Worm (Caenorhabditis elegans) whole organism, young adult: ENCODE data around the gene C12D5.10.

Experiments
- B0019.2 ChIP-seq: fragments of 200-800 bp; sonication (Bioruptor generic); conservative IDR thresholded peaks from 2 replicates; pipeline ENCODE4 v1.3.6; 2022; ENCODE audit warnings: missing genetic modification reagents, missing genetic modification characterization, missing compliant biosample characterization
- B0336.3 ChIP-seq: fragments of 200-800 bp; sonication (Bioruptor generic); IDR thresholded peaks from 2 replicates; pipeline ENCODE4 v1.3.6; 2022; ENCODE audit warnings: missing genetic modification characterization, missing compliant biosample characterization
- F10E7.11 ChIP-seq: sonication (generic microtip); optimal IDR thresholded peaks from 2 replicates; lab custom pipeline; 2017; ENCODE audit warnings: mild to moderate bottlenecking, missing genetic modification characterization, moderate library complexity, missing compliant biosample characterization
- F22D6.2 ChIP-seq: sonication (generic microtip); optimal IDR thresholded peaks from 2 replicates; lab custom pipeline; 2016; ENCODE audit warnings: mild to moderate bottlenecking, missing genetic modification characterization, missing compliant biosample characterization
- F23B12.7 ChIP-seq: sonication (generic microtip); optimal IDR thresholded peaks from 2 replicates; lab custom pipeline; 2017; ENCODE audit warnings: missing genetic modification characterization, mild to moderate bottlenecking, missing compliant biosample characterization, antibody characterized with exemption, moderate library complexity; ENCODE audit not compliant: insufficient read depth
- F33H1.4 ChIP-seq: fragments of 200-800 bp; sonication (Bioruptor generic); IDR thresholded peaks from 2 replicates; pipeline ENCODE4 v1.3.6; 2022; ENCODE audit warnings: missing genetic modification reagents, missing genetic modification characterization, missing compliant biosample characterization
- F39B2.1 ChIP-seq: fragments of 200-800 bp; sonication (Bioruptor generic); IDR thresholded peaks from 2 replicates; pipeline ENCODE4 v1.3.6; 2022; ENCODE audit warnings: missing genetic modification reagents, missing genetic modification characterization, missing compliant biosample characterization
- F49E8.2 ChIP-seq: sonication (generic microtip); optimal IDR thresholded peaks from 3 replicates; lab custom pipeline; 2017; ENCODE audit warnings: missing genetic modification characterization, mild to moderate bottlenecking, missing compliant biosample characterization, antibody characterized with exemption, moderate library complexity; ENCODE audit not compliant: insufficient read depth
- T07F8.4 ChIP-seq: sonication (generic microtip); optimal IDR thresholded peaks from 2 replicates; lab custom pipeline; 2016; ENCODE audit warnings: mild to moderate bottlenecking, missing genetic modification characterization, moderate library complexity, missing compliant biosample characterization
- Y56A3A.18 ChIP-seq: fragments of 200-800 bp; sonication (Bioruptor generic); IDR thresholded peaks from 2 replicates; pipeline ENCODE4 v1.3.6; 2022; ENCODE audit warnings: missing genetic modification reagents, missing genetic modification characterization, missing compliant biosample characterization
- Y67H2A.10 ChIP-seq: fragments of 200-800 bp; sonication (Bioruptor generic); conservative IDR thresholded peaks from 2 replicates; pipeline ENCODE4 v1.3.6; 2022; ENCODE audit warnings: missing genetic modification reagents, missing genetic modification characterization, missing compliant biosample characterization
- ZK185.1 ChIP-seq: sonication (generic microtip); optimal IDR thresholded peaks from 2 replicates; lab custom pipeline; 2016; ENCODE audit warnings: mild to moderate bottlenecking, missing genetic modification characterization, missing compliant biosample characterization; ENCODE audit not compliant: poor library complexity, severe bottlenecking
- ama-1 ChIP-seq, 3 experiments: fragments of 150-350 bp in 1 of 3; sonication (generic microtip) in 2 of 3; optimal IDR thresholded peaks; 2 replicates each; lab custom pipeline; 2014 to 2018; ENCODE audit warnings: missing biosample characterization in 2 of 3, missing genetic modification characterization in 2 of 3, missing genetic modification reagents in 2 of 3
- athp-1 ChIP-seq: sonication (generic microtip); optimal IDR thresholded peaks from 2 replicates; lab custom pipeline; 2017; ENCODE audit warnings: mild to moderate bottlenecking, missing genetic modification characterization, missing compliant biosample characterization
- attf-6 ChIP-seq: fragments of 200-800 bp; sonication (Bioruptor generic); IDR thresholded peaks from 2 replicates; pipeline ENCODE4 v1.3.6; 2022; ENCODE audit warnings: missing genetic modification reagents, missing genetic modification characterization, missing compliant biosample characterization
- bed-1 ChIP-seq: fragments of 200-800 bp; sonication (Bioruptor generic); IDR thresholded peaks from 2 replicates; pipeline ENCODE4 v1.3.6; 2022; ENCODE audit warnings: missing genetic modification reagents, missing genetic modification characterization, missing compliant biosample characterization
- ceh-27 ChIP-seq: fragments of 200-800 bp; sonication (Bioruptor generic); optimal IDR thresholded peaks from 2 replicates; lab custom pipeline; 2018; ENCODE audit warnings: mild to moderate bottlenecking, missing genetic modification characterization, moderate library complexity, missing compliant biosample characterization
- ceh-40 ChIP-seq: fragments of 200-800 bp; sonication (Bioruptor generic); IDR thresholded peaks from 2 replicates; pipeline ENCODE4 v1.3.6; 2022; ENCODE audit warnings: missing genetic modification characterization, missing compliant biosample characterization
- ceh-79 ChIP-seq: sonication (generic microtip); optimal IDR thresholded peaks from 2 replicates; lab custom pipeline; 2017; ENCODE audit warnings: mild to moderate bottlenecking, missing genetic modification characterization, missing compliant biosample characterization
- dpl-1 ChIP-seq: fragments of 150-350 bp; optimal IDR thresholded peaks from 2 replicates; lab custom pipeline; 2014; ENCODE audit warnings: missing biosample characterization, missing genetic modification reagents, missing genetic modification characterization
- fkh-3 ChIP-seq: sonication (generic microtip); optimal IDR thresholded peaks from 2 replicates; lab custom pipeline; 2016; ENCODE audit warnings: mild to moderate bottlenecking, missing genetic modification characterization, missing compliant biosample characterization
- him-1 ChIP-seq: sonication (generic microtip); optimal IDR thresholded peaks from 2 replicates; lab custom pipeline; 2016; ENCODE audit warnings: missing genotype, missing genetic modification reagents, missing genetic modification characterization, missing compliant biosample characterization
- hsf-1 ChIP-seq: fragments of 200-800 bp; sonication (Bioruptor generic); IDR thresholded peaks from 2 replicates; pipeline ENCODE4 v1.3.6; 2022; ENCODE audit warnings: missing genetic modification reagents, missing genetic modification characterization, missing compliant biosample characterization
- lin-26 ChIP-seq: fragments of 200-800 bp; sonication (Bioruptor generic); IDR thresholded peaks from 2 replicates; pipeline ENCODE4 v1.3.6; 2022; ENCODE audit warnings: missing genetic modification reagents, missing genetic modification characterization, missing compliant biosample characterization
- lin-35 ChIP-seq, 3 experiments: fragments of 150-350 bp in 2 of 3; sonication (generic microtip) in 1 of 3; optimal IDR thresholded peaks; 2 replicates each; lab custom pipeline; 2014 to 2018; ENCODE audit warnings: missing biosample characterization in 3 of 3, missing genetic modification characterization in 3 of 3, missing genetic modification reagents in 3 of 3
- lin-40 ChIP-seq: sonication (generic microtip); optimal IDR thresholded peaks from 2 replicates; lab custom pipeline; 2016; ENCODE audit warnings: missing genetic modification characterization, mild to moderate bottlenecking, missing compliant biosample characterization, missing genotype, missing genetic modification reagents
- lsy-27 ChIP-seq: sonication (generic microtip); optimal IDR thresholded peaks from 2 replicates; lab custom pipeline; 2017; ENCODE audit warnings: missing genetic modification characterization, mild to moderate bottlenecking, missing compliant biosample characterization, antibody characterized with exemption, missing genotype, borderline replicate concordance; ENCODE audit not compliant: insufficient read depth
- nfya-2 ChIP-seq: fragments of 200-800 bp; sonication (Bioruptor generic); IDR thresholded peaks from 2 replicates; pipeline ENCODE4 v1.3.6; 2022; ENCODE audit warnings: missing genetic modification reagents, missing genetic modification characterization, missing compliant biosample characterization
- nfyb-1 ChIP-seq: fragments of 200-800 bp; sonication (Bioruptor generic); IDR thresholded peaks from 2 replicates; pipeline ENCODE4 v1.3.6; 2022; ENCODE audit warnings: missing genetic modification reagents, missing genetic modification characterization, missing compliant biosample characterization
- nhr-80 ChIP-seq: sonication (generic microtip); optimal IDR thresholded peaks from 2 replicates; lab custom pipeline; 2016; ENCODE audit warnings: missing genetic modification characterization, missing compliant biosample characterization
- rec-8 ChIP-seq, 2 experiments: sonication (generic microtip); optimal IDR thresholded peaks; 2 replicates each; lab custom pipeline; 2016; ENCODE audit warnings: mild to moderate bottlenecking in 2 of 2, missing genetic modification characterization in 2 of 2, missing genetic modification reagents in 2 of 2, missing genotype in 2 of 2, missing biosample characterization in 1 of 2, missing compliant biosample characterization in 1 of 2, moderate library complexity in 1 of 2
- repo-1 ChIP-seq: sonication (generic microtip); optimal IDR thresholded peaks from 2 replicates; lab custom pipeline; 2017; ENCODE audit warnings: mild to moderate bottlenecking, missing genetic modification characterization, missing compliant biosample characterization
- snpc-1.1 ChIP-seq: sonication (generic microtip); optimal IDR thresholded peaks from 2 replicates; lab custom pipeline; 2017; ENCODE audit warnings: missing genetic modification characterization, mild to moderate bottlenecking, missing compliant biosample characterization, antibody characterized with exemption, moderate library complexity, missing genotype, missing genetic modification reagents; ENCODE audit not compliant: insufficient read depth
- snpc-1.3 ChIP-seq: sonication (generic microtip); optimal IDR thresholded peaks from 2 replicates; lab custom pipeline; 2017; ENCODE audit warnings: missing genetic modification characterization, mild to moderate bottlenecking, missing compliant biosample characterization, antibody characterized with exemption, moderate library complexity, missing genotype, missing genetic modification reagents; ENCODE audit not compliant: insufficient read depth
- sptf-2 ChIP-seq: fragments of 200-800 bp; sonication (Bioruptor generic); optimal IDR thresholded peaks from 2 replicates; lab custom pipeline; 2018; ENCODE audit warnings: mild to moderate bottlenecking, missing genetic modification characterization, missing compliant biosample characterization
- tbp1 ChIP-seq: fragments of 200-800 bp; sonication (Bioruptor generic); optimal IDR thresholded peaks from 2 replicates; lab custom pipeline; 2018; ENCODE audit warnings: mild to moderate bottlenecking, missing genetic modification characterization, missing compliant biosample characterization
- unc-62 ChIP-seq: fragments of 150-350 bp; optimal IDR thresholded peaks from 2 replicates; lab custom pipeline; 2014; ENCODE audit warnings: missing biosample characterization, missing genetic modification reagents, missing genetic modification characterization
- zfh-2 ChIP-seq: fragments of 200-800 bp; sonication (Bioruptor generic); conservative IDR thresholded peaks from 2 replicates; pipeline ENCODE4 v1.3.6; 2022; ENCODE audit warnings: missing genetic modification reagents, missing genetic modification characterization, missing compliant biosample characterization

Gene C12D5.10

DNA sequence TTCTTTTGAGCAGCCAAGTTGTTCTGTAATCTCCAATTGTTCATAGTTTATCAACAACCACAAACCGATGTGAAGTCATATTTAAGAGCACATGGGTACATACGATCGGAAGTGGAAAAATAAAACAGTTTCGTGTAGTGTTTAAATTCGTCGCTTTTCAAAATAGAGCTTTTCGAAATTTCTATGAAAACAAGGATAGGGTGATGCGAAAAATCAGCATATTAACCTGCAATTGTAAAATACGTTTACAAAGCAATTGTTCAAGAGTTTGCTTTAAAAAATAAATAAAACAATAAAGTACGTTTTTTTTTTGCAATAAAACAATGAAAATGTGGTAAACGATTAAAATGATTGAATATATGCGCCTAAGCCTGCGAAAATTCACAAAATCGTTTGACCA lies 28.7 kb upstream of the C12D5.10 start, which contains the start of gene ZK105.14:
Gene ZK105.14, minus strand, starts transcription at position 101 of the 400 bp plus-strand sequence.
- no peak for TF ChIP-seq B0336.3 (GFP tag; lab: Robert Waterston, UW)
- TF ChIP-seq tbp1 (GFP tag; lab: Kevin White, UChicago), result no peak
- no peak for TF ChIP-seq attf-6 (GFP tag; lab: Robert Waterston, UW)
- no peak for TF ChIP-seq hsf-1
- no peak for TF ChIP-seq sptf-2 (GFP tag; lab: Kevin White, UChicago)
- TF ChIP-seq F10E7.11 (tag; lab: Kevin White, UChicago), result no peak
- no peak for TF ChIP-seq lin-35 (GFP tag; optimal IDR thresholded peaks at IDR 0.05; lab: Kevin White, UChicago)
- TF ChIP-seq unc-62 (GFP tag; lab: Kevin White, UChicago), result no peak
- TF ChIP-seq Y56A3A.18, result no peak
- no peak for TF ChIP-seq ceh-79
- no peak for TF ChIP-seq dpl-1 (GFP tag; lab: Kevin White, UChicago)
- TF ChIP-seq F33H1.4 (GFP tag; lab: Robert Waterston, UW), result no peak
- TF ChIP-seq B0019.2, result no peak

DNA sequence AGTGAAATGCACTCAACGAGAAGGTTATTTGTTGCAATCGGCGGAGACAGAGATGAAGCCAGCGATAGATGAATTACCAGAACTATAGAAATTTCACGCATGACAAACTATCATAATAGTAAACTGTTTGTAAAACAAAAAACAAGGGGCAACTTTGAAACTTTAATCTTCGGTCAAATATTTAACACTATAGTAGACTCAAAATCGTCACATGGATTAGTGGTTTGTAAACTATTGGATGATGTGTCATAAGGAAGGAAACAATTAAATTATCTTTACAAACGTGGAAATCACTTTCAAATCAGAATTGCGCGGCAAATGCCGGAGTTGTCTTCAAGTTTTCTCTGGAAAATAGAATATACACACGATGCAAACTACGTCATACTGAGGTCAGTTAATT lies 24.3 kb upstream of the C12D5.10 start, which contains the start of gene ZK105.5:
Gene ZK105.5, minus strand, starts transcription at position 101 of the 400 bp plus-strand sequence.
- no peak for TF ChIP-seq lin-40 (tag; lab: Kevin White, UChicago)
- no peak for TF ChIP-seq Y67H2A.10 (GFP tag; lab: Robert Waterston, UW)
- TF ChIP-seq ama-1 (optimal IDR thresholded peaks at IDR 0.05; lab: Kevin White, UChicago), result no peak
- TF ChIP-seq ama-1 (GFP tag; optimal IDR thresholded peaks at IDR 0.05; lab: Kevin White, UChicago), result no peak
- no peak for TF ChIP-seq ZK185.1 (tag; lab: Kevin White, UChicago)
- no peak for TF ChIP-seq lin-26 (GFP tag; lab: Robert Waterston, UW)
- TF ChIP-seq bed-1 (GFP tag; lab: Robert Waterston, UW), result no peak
- no peak for TF ChIP-seq ceh-40
- no peak for TF ChIP-seq repo-1
- no peak for TF ChIP-seq athp-1 (tag; lab: Kevin White, UChicago)
- TF ChIP-seq lsy-27 (tag; lab: Kevin White, UChicago), result no peak
- TF ChIP-seq B0336.3 (GFP tag; lab: Robert Waterston, UW), result no peak
- no peak for TF ChIP-seq hsf-1
- no peak for TF ChIP-seq him-1 (tag; lab: Kevin White, UChicago)

DNA sequence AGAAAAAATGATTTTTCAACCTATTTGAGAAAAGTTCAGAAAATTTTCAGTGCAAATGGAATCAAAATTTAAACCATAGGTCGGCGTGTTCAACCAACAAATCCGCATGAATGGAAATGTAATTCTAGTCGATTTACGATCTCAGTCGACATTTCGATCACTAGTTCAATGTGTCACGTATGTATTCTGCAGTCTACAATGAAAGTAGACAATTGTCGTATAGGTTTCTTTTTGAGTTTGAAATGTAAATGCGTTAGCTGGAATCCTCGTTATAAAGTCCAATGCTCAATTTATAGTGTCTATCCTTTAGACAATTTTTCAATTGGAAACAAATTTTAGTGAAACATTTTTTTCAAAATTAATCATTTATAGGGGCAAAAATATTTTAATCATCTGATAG lies 22.7 kb upstream of the C12D5.10 start, which contains the start of gene ZK105.12:
Gene ZK105.12, minus strand, starts transcription at position 101 of the 400 bp plus-strand sequence.
- TF ChIP-seq T07F8.4 (tag; lab: Kevin White, UChicago), result no peak
- TF ChIP-seq nfyb-1 (GFP tag; lab: Robert Waterston, UW), result no peak
- no peak for TF ChIP-seq snpc-1.1
- TF ChIP-seq F23B12.7 (tag; lab: Kevin White, UChicago), result no peak
- TF ChIP-seq ceh-27 (GFP tag; lab: Kevin White, UChicago), result no peak
- no peak for TF ChIP-seq ceh-79
- no peak for TF ChIP-seq ama-1 (optimal IDR thresholded peaks at IDR 0.05; lab: Kevin White, UChicago)
- no peak for TF ChIP-seq ama-1 (GFP tag; optimal IDR thresholded peaks at IDR 0.05; lab: Kevin White, UChicago)
- TF ChIP-seq zfh-2 (GFP tag; lab: Robert Waterston, UW), result no peak
- no peak for TF ChIP-seq F39B2.1 (GFP tag; lab: Robert Waterston, UW)
- no peak for TF ChIP-seq bed-1 (GFP tag; lab: Robert Waterston, UW)
- no peak for TF ChIP-seq snpc-1.3 (tag; lab: Kevin White, UChicago)
- TF ChIP-seq fkh-3, result no peak
- no peak for TF ChIP-seq him-1 (tag; lab: Kevin White, UChicago)
- TF ChIP-seq nhr-80 (tag; lab: Kevin White, UChicago), result no peak
- TF ChIP-seq F22D6.2 (tag; lab: Kevin White, UChicago), result no peak
- no peak for TF ChIP-seq nfya-2 (GFP tag; lab: Robert Waterston, UW)
- no peak for TF ChIP-seq F49E8.2
- TF ChIP-seq hsf-1, result no peak
- no peak for TF ChIP-seq rec-8 (tag; optimal IDR thresholded peaks at IDR 0.05; lab: Kevin White, UChicago)
- TF ChIP-seq, all 124 proteins: peak for 0
